Worm (Caenorhabditis elegans) whole organism, L4 larva: ENCODE data around the gene W02H5.19.

ENCODE experiments used
- D1046.2 ChIP-seq: fragments of 200-800 bp; sonication (Bioruptor generic); IDR thresholded peaks from 2 replicates; pipeline ENCODE4 v1.3.6; 2022; ENCODE audit warnings: missing genetic modification characterization, missing compliant biosample characterization
- F10B5.3 ChIP-seq: sonication (generic microtip); optimal IDR thresholded peaks from 2 replicates; lab custom pipeline; 2016; ENCODE audit warnings: mild to moderate bottlenecking, missing genetic modification characterization, missing compliant biosample characterization
- F26F4.8 ChIP-seq: fragments of 200-800 bp; sonication (Bioruptor generic); conservative IDR thresholded peaks from 2 replicates; pipeline ENCODE4 v1.3.6; 2022; ENCODE audit warnings: missing genetic modification characterization, missing compliant biosample characterization
- F37D6.2 ChIP-seq: sonication (generic microtip); optimal IDR thresholded peaks from 2 replicates; lab custom pipeline; 2016; ENCODE audit warnings: mild to moderate bottlenecking, missing genetic modification characterization, missing compliant biosample characterization
- F44E2.7 ChIP-seq: fragments of 200-800 bp; sonication (Bioruptor generic); IDR thresholded peaks from 2 replicates; pipeline ENCODE4 v2.1.2; 2022; ENCODE audit warnings: missing genetic modification characterization, missing compliant biosample characterization
- F49E8.2 ChIP-seq: sonication (generic microtip); optimal IDR thresholded peaks from 2 replicates; lab custom pipeline; 2016; ENCODE audit warnings: missing compliant biosample characterization, mild to moderate bottlenecking, missing genetic modification characterization, borderline replicate concordance
- R02D3.7 ChIP-seq: fragments of 150-350 bp; sonication (generic microtip); optimal IDR thresholded peaks from 3 replicates; lab custom pipeline; 2014; ENCODE audit warnings: missing biosample characterization, missing genetic modification characterization
- Y105C5A.15 ChIP-seq: fragments of 200-800 bp; sonication (Bioruptor generic); IDR thresholded peaks from 2 replicates; pipeline ENCODE4 v1.3.6; 2022; ENCODE audit warnings: missing genetic modification characterization, missing compliant biosample characterization
- Y48G9A.11 ChIP-seq: fragments of 200-800 bp; sonication (Bioruptor generic); IDR thresholded peaks from 2 replicates; pipeline ENCODE4 v1.3.6; 2022; ENCODE audit warnings: missing genetic modification reagents, missing genetic modification characterization, missing compliant biosample characterization
- Y75B8A.6 ChIP-seq: fragments of 200-800 bp; sonication (Bioruptor generic); IDR thresholded peaks from 2 replicates; pipeline ENCODE4 v1.3.6; 2022; ENCODE audit warnings: missing genetic modification reagents, missing genetic modification characterization, missing compliant biosample characterization
- ZK546.5 ChIP-seq, 2 experiments: sonication (generic microtip); optimal IDR thresholded peaks; 2 replicates each; lab custom pipeline; 2017; ENCODE audit warnings: missing biosample characterization in 2 of 2, missing genetic modification characterization in 2 of 2
- ama-1 ChIP-seq: fragments of 150-350 bp; optimal IDR thresholded peaks from 2 replicates; lab custom pipeline; 2014; ENCODE audit warnings: inconsistent platforms, mixed read lengths
- arid-1 ChIP-seq: fragments of 200-800 bp; sonication (Bioruptor generic); conservative IDR thresholded peaks from 2 replicates; pipeline ENCODE4 v1.3.6; 2022; ENCODE audit warnings: missing genetic modification reagents, missing genetic modification characterization, missing compliant biosample characterization
- ceh-32 ChIP-seq: sonication (generic microtip); optimal IDR thresholded peaks from 2 replicates; lab custom pipeline; 2016; ENCODE audit warnings: mild to moderate bottlenecking, missing genetic modification characterization, missing compliant biosample characterization; ENCODE audit not compliant: poor library complexity
- ceh-62 ChIP-seq: sonication (generic microtip); optimal IDR thresholded peaks from 2 replicates; lab custom pipeline; 2017; ENCODE audit warnings: missing biosample characterization, missing genetic modification characterization
- ces-1 ChIP-seq: fragments of 150-350 bp; sonication (generic microtip); optimal IDR thresholded peaks from 4 replicates; lab custom pipeline; 2014; ENCODE audit warnings: missing biosample characterization, missing genetic modification reagents, missing genetic modification characterization
- cey-2 ChIP-seq: sonication (generic microtip); optimal IDR thresholded peaks from 3 replicates; lab custom pipeline; 2017; ENCODE audit warnings: missing genetic modification characterization, mild to moderate bottlenecking, missing compliant biosample characterization, antibody characterized with exemption, borderline replicate concordance; ENCODE audit not compliant: insufficient read depth
- ctbp-1 ChIP-seq: fragments of 200-800 bp; sonication (Bioruptor generic); IDR thresholded peaks from 2 replicates; pipeline ENCODE4 v1.3.6; 2022; ENCODE audit warnings: missing genetic modification reagents, missing genetic modification characterization, missing compliant biosample characterization
- daf-19 ChIP-seq: fragments of 200-800 bp; sonication (Bioruptor generic); conservative IDR thresholded peaks from 2 replicates; pipeline ENCODE4 v1.3.6; 2022; ENCODE audit warnings: missing genetic modification characterization, missing compliant biosample characterization
- daf-8 ChIP-seq: fragments of 200-800 bp; sonication (Bioruptor generic); IDR thresholded peaks from 2 replicates; pipeline ENCODE4 v1.3.6; 2022; ENCODE audit warnings: missing genetic modification characterization, missing compliant biosample characterization
- dmd-9 ChIP-seq: fragments of 200-800 bp; sonication (Bioruptor generic); IDR thresholded peaks from 2 replicates; pipeline ENCODE4 v1.3.6; 2022; ENCODE audit warnings: missing genetic modification reagents, missing genetic modification characterization, missing compliant biosample characterization
- duxl-1 ChIP-seq: sonication (generic microtip); optimal IDR thresholded peaks from 2 replicates; lab custom pipeline; 2016; ENCODE audit warnings: mild to moderate bottlenecking, missing genetic modification characterization, moderate library complexity, missing compliant biosample characterization; ENCODE audit not compliant: poor library complexity
- egl-43 ChIP-seq: fragments of 200-800 bp; sonication (Bioruptor generic); IDR thresholded peaks from 2 replicates; pipeline ENCODE4 v1.3.6; 2022; ENCODE audit warnings: missing genetic modification reagents, missing genetic modification characterization, missing compliant biosample characterization
- fos-1 ChIP-seq: fragments of 150-350 bp; optimal IDR thresholded peaks from 2 replicates; lab custom pipeline; 2014; ENCODE audit warnings: missing biosample characterization, missing genetic modification characterization
- gei-8 ChIP-seq: fragments of 200-800 bp; sonication (Bioruptor generic); optimal IDR thresholded peaks from 2 replicates; lab custom pipeline; 2018; ENCODE audit warnings: mild to moderate bottlenecking, missing genetic modification characterization, missing compliant biosample characterization
- hif-1 ChIP-seq, 2 experiments: sonication (generic microtip); optimal IDR thresholded peaks; 2 replicates each; lab custom pipeline; 2016 to 2017; ENCODE audit warnings: missing compliant biosample characterization in 2 of 2, missing genetic modification characterization in 2 of 2, missing genetic modification reagents in 2 of 2, missing genotype in 2 of 2, mild to moderate bottlenecking in 1 of 2
- lin-15B ChIP-seq: fragments of 150-350 bp; sonication (generic microtip); optimal IDR thresholded peaks from 3 replicates; lab custom pipeline; 2014; ENCODE audit warnings: missing biosample characterization, missing genetic modification characterization
- lin-29 ChIP-seq: fragments of 200-800 bp; sonication (Bioruptor generic); IDR thresholded peaks from 2 replicates; pipeline ENCODE4 v1.3.6; 2022; ENCODE audit warnings: missing genetic modification reagents, missing genetic modification characterization, missing compliant biosample characterization
- lin-39 ChIP-seq: fragments of 150-350 bp; optimal IDR thresholded peaks from 2 replicates; lab custom pipeline; 2014; ENCODE audit warnings: missing biosample characterization, missing genetic modification reagents, missing genetic modification characterization
- lsy-2 ChIP-seq, 2 experiments: fragments of 150-350 bp in 1 of 2; sonication (generic microtip) in 1 of 2; optimal IDR thresholded peaks; 2 replicates each; lab custom pipeline; 2014 to 2017; ENCODE audit warnings: missing biosample characterization in 2 of 2, missing genetic modification characterization in 2 of 2
- madf-5 ChIP-seq, 2 experiments: fragments of 200-800 bp; sonication (Bioruptor generic); IDR thresholded peaks; 2 replicates each; pipeline ENCODE4 v1.3.6; 2022; ENCODE audit warnings: missing compliant biosample characterization in 2 of 2, missing genetic modification characterization in 2 of 2
- mep-1 ChIP-seq: fragments of 150-350 bp; sonication (generic microtip); optimal IDR thresholded peaks from 3 replicates; lab custom pipeline; 2014; ENCODE audit warnings: missing biosample characterization, missing genetic modification characterization
- mxl-3 ChIP-seq: fragments of 200-800 bp; sonication (Bioruptor generic); optimal IDR thresholded peaks from 2 replicates; lab custom pipeline; 2018; ENCODE audit warnings: mild to moderate bottlenecking, missing genetic modification characterization, missing compliant biosample characterization
- nhr-11 ChIP-seq: fragments of 150-350 bp; optimal IDR thresholded peaks from 2 replicates; lab custom pipeline; 2014; ENCODE audit warnings: missing biosample characterization, missing genetic modification characterization
- nhr-28 ChIP-seq: fragments of 150-350 bp; optimal IDR thresholded peaks from 2 replicates; lab custom pipeline; 2014; ENCODE audit warnings: missing biosample characterization, missing genetic modification characterization
- nhr-42 ChIP-seq: fragments of 200-800 bp; sonication (Bioruptor generic); IDR thresholded peaks from 2 replicates; pipeline ENCODE4 v1.3.6; 2022; ENCODE audit warnings: missing genetic modification characterization, missing compliant biosample characterization
- php-3 ChIP-seq: fragments of 200-800 bp; sonication (Bioruptor generic); IDR thresholded peaks from 2 replicates; pipeline ENCODE4 v1.3.6; 2022; ENCODE audit warnings: missing genetic modification reagents, missing genetic modification characterization, missing compliant biosample characterization
- pqm-1 ChIP-seq: sonication (generic microtip); optimal IDR thresholded peaks from 2 replicates; lab custom pipeline; 2017; ENCODE audit warnings: missing biosample characterization, missing genetic modification characterization
- rbr-2 ChIP-seq: sonication (generic microtip); optimal IDR thresholded peaks from 2 replicates; lab custom pipeline; 2016; ENCODE audit warnings: missing genotype, missing genetic modification characterization, missing compliant biosample characterization
- saeg-2 ChIP-seq: fragments of 200-800 bp; sonication (Bioruptor generic); IDR thresholded peaks from 2 replicates; pipeline ENCODE4 v1.3.6; 2022; ENCODE audit warnings: missing genetic modification reagents, missing genetic modification characterization, missing compliant biosample characterization
- sdz-12 ChIP-seq: fragments of 200-800 bp; sonication (Bioruptor generic); optimal IDR thresholded peaks from 2 replicates; lab custom pipeline; 2018; ENCODE audit warnings: mild to moderate bottlenecking, missing genetic modification characterization, missing compliant biosample characterization
- snpc-1.2 ChIP-seq: fragments of 200-800 bp; sonication (Bioruptor generic); IDR thresholded peaks from 2 replicates; pipeline ENCODE4 v1.3.6; 2022; ENCODE audit warnings: missing genetic modification reagents, missing genetic modification characterization, missing compliant biosample characterization
- unc-39 ChIP-seq: sonication (generic microtip); optimal IDR thresholded peaks from 2 replicates; lab custom pipeline; 2017; ENCODE audit warnings: missing biosample characterization, missing genetic modification characterization
- unc-62 ChIP-seq, 3 experiments: fragments of 150-350 bp in 1 of 3; sonication (generic microtip); optimal IDR thresholded peaks in 2 of 3; peaks in 1 of 3; 1 replicate in 1 of 3; 2 replicates in 2 of 3; lab custom pipeline; 2014 to 2017; ENCODE audit warnings: missing biosample characterization in 3 of 3, missing genetic modification characterization in 3 of 3, missing genetic modification reagents in 3 of 3, missing genotype in 1 of 3
- vab-7 ChIP-seq: fragments of 200-800 bp; sonication (Bioruptor generic); IDR thresholded peaks from 2 replicates; pipeline ENCODE4 v1.3.6; 2022; ENCODE audit warnings: missing genetic modification reagents, missing genetic modification characterization, missing compliant biosample characterization
- zag-1 ChIP-seq: fragments of 150-350 bp; optimal IDR thresholded peaks from 2 replicates; lab custom pipeline; 2014; ENCODE audit warnings: missing biosample characterization, missing genetic modification characterization
- zfp-3 ChIP-seq: fragments of 200-800 bp; sonication (Bioruptor generic); conservative IDR thresholded peaks from 2 replicates; pipeline ENCODE4 v1.3.6; 2022; ENCODE audit warnings: missing genetic modification reagents, missing genetic modification characterization, missing compliant biosample characterization
- zip-11 ChIP-seq: fragments of 200-800 bp; sonication (Bioruptor generic); IDR thresholded peaks from 2 replicates; pipeline ENCODE4 v1.3.6; 2022; ENCODE audit warnings: missing genetic modification characterization, missing compliant biosample characterization
- ztf-11 ChIP-seq: fragments of 150-350 bp; optimal IDR thresholded peaks from 2 replicates; lab custom pipeline; 2014; ENCODE audit warnings: missing biosample characterization, missing genetic modification characterization
- ztf-7 ChIP-seq: fragments of 150-350 bp; optimal IDR thresholded peaks from 2 replicates; lab custom pipeline; 2014; ENCODE audit warnings: missing biosample characterization, missing genetic modification characterization

Gene W02H5.19

DNA sequence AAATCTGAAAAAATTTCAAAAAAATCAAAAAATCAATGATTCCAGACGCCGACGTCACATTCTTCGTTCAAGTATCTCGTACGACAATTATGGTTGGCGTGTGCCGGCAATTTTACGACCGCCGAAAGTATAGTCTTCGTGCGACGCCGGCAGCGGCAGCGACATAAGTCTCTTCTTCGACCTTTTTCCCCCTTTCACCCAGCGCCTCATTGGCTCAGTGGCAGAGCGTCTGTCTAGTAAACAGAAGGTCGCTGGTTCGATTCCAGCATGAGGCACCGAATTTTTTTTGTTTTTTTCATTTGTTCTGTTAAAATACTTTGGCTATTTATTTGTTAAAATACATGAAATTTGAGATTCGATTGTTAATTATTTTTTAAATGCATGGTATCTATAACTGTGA, 35.1 kb downstream of the W02H5.19 start (continued):
- no peak for TF ChIP-seq lin-39 (tag; lab: Kevin White, UChicago)
- peak; percentile 85 for TF ChIP-seq egl-43 (GFP tag; lab: Robert Waterston, UW)
- no peak for TF ChIP-seq F44E2.7
- peak; percentile 57; the same call in 1 of the 2 replicates for TF ChIP-seq php-3 (GFP tag; lab: Robert Waterston, UW)
- TF ChIP-seq hif-1 (tag; optimal IDR thresholded peaks at IDR 0.05; lab: Kevin White, UChicago): no peak
- TF ChIP-seq dmd-9: no peak
- TF ChIP-seq F10B5.3 (tag; lab: Kevin White, UChicago): no peak
- TF ChIP-seq daf-8 (GFP tag; lab: Robert Waterston, UW): no peak
- no peak for TF ChIP-seq nhr-11
- TF ChIP-seq gei-8 (GFP tag; lab: Kevin White, UChicago): no peak
- TF ChIP-seq ZK546.5 (tag; optimal IDR thresholded peaks at IDR 0.05; lab: Kevin White, UChicago): no peak
- peak; percentile 59; the same call in 1 of the 2 replicates for TF ChIP-seq Y48G9A.11 (GFP tag; lab: Robert Waterston, UW)
- TF ChIP-seq mep-1 (tag; lab: Kevin White, UChicago): peak; percentile 33
- no peak for TF ChIP-seq ceh-32 (tag; lab: Kevin White, UChicago)
- peak; percentile 55; the same call in 1 of the 2 replicates for TF ChIP-seq snpc-1.2 (GFP tag; lab: Robert Waterston, UW)
- no peak for TF ChIP-seq saeg-2 (GFP tag; lab: Robert Waterston, UW)
- no peak for TF ChIP-seq fos-1
- no peak for TF ChIP-seq zfp-3 (GFP tag; lab: Robert Waterston, UW)
- no peak for TF ChIP-seq lin-15B (tag; lab: Kevin White, UChicago)
- TF ChIP-seq F26F4.8: 0 out of 2 replicates have a peak, but pooled peaks have one; percentile 27
- TF ChIP-seq pqm-1 (tag; lab: Kevin White, UChicago): no peak
- peak; percentile 51 for TF ChIP-seq nhr-28 (tag; lab: Kevin White, UChicago)
- TF ChIP-seq daf-19: no peak
- TF ChIP-seq lin-29 (GFP tag; lab: Robert Waterston, UW): no peak
- TF ChIP-seq vab-7 (GFP tag; lab: Robert Waterston, UW): peak; percentile 65
- TF ChIP-seq sdz-12: no peak
- TF ChIP-seq lsy-2 (tag; optimal IDR thresholded peaks at IDR 0.05; lab: Kevin White, UChicago): peak in 1 of 2 experiments; percentile 55
- no peak for TF ChIP-seq F37D6.2 (tag; lab: Kevin White, UChicago)
- TF ChIP-seq arid-1 (GFP tag; lab: Robert Waterston, UW): peak; percentile 55; the same call in 1 of the 2 replicates
- no peak for TF ChIP-seq ztf-7
- TF ChIP-seq Y75B8A.6: 0 out of 2 replicates have a peak, but pooled peaks have one; percentile 26
- TF ChIP-seq ztf-11 (tag; lab: Kevin White, UChicago): no peak
- TF ChIP-seq zag-1: no peak
- no peak for TF ChIP-seq unc-39 (tag; lab: Kevin White, UChicago)
- TF ChIP-seq mxl-3: peak; percentile 9
- TF ChIP-seq F49E8.2 (tag; lab: Kevin White, UChicago): no peak
- 0 out of 2 replicates have a peak, but pooled peaks have one; percentile 21 for TF ChIP-seq nhr-42
- no peak for TF ChIP-seq zip-11 (GFP tag; lab: Robert Waterston, UW)
- peak; percentile 51; the same call in 1 of the 2 replicates for TF ChIP-seq ctbp-1 (GFP tag; lab: Robert Waterston, UW)
- no peak for TF ChIP-seq ceh-62 (tag; lab: Kevin White, UChicago)
- TF ChIP-seq ama-1: no peak
- no peak for TF ChIP-seq duxl-1 (tag; lab: Kevin White, UChicago)
- TF ChIP-seq cey-2 (tag; lab: Kevin White, UChicago): no peak
- TF ChIP-seq Y105C5A.15 (GFP tag; lab: Robert Waterston, UW): 0 out of 2 replicates have a peak, but pooled peaks have one; percentile 26
- 0 out of 2 replicates have a peak, but pooled peaks have one; percentile 39 for TF ChIP-seq D1046.2 (GFP tag; lab: Robert Waterston, UW)
- TF ChIP-seq rbr-2: peak; percentile 35
- peak in 1 of 2 experiments; percentile 79; a peak in 1 of 4 replicates for TF ChIP-seq madf-5 (GFP tag; IDR thresholded peaks at IDR 0.05; lab: Robert Waterston, UW)
- no peak for TF ChIP-seq ces-1 (GFP tag; lab: Kevin White, UChicago)
- TF ChIP-seq R02D3.7 (tag; lab: Kevin White, UChicago): no peak
- no peak for TF ChIP-seq unc-62 (GFP tag; optimal IDR thresholded peaks at IDR 0.05 in 1 of 2; lab: Kevin White, UChicago)
- TF ChIP-seq unc-62 (tag; optimal IDR thresholded peaks at IDR 0.05; lab: Kevin White, UChicago): no peak
